Fruit fly (Drosophila melanogaster) whole organism, embryonic: ENCODE data around the gene CG43090.

Experiments
- Adf1 ChIP-seq: fragments of 200-800 bp; sonication (Bioruptor generic); IDR thresholded peaks from 2 replicates; pipeline ENCODE4 v1.3.6; 2022; ENCODE audit warnings: missing biosample characterization, missing genetic modification characterization
- BEAF-32 ChIP-seq: fragments of 200-800 bp; sonication (Bioruptor generic); optimal IDR thresholded peaks from 3 replicates; lab custom pipeline; 2017; ENCODE audit warnings: missing biosample characterization, missing genetic modification characterization, mild to moderate bottlenecking, moderate library complexity, missing genetic modification reagents
- CG10267 ChIP-seq: fragments of 200-800 bp; sonication (Bioruptor generic); optimal IDR thresholded peaks from 2 replicates; lab custom pipeline; 2018; ENCODE audit warnings: missing biosample characterization, mild to moderate bottlenecking, missing genetic modification characterization, moderate library complexity
- CG17568 ChIP-seq: fragments of 200-800 bp; sonication (Bioruptor generic); optimal IDR thresholded peaks from 2 replicates; lab custom pipeline; 2018; ENCODE audit warnings: missing biosample characterization, mild to moderate bottlenecking, missing genetic modification characterization, moderate library complexity
- CG18599 ChIP-seq: fragments of 200-800 bp; sonication (Bioruptor generic); optimal IDR thresholded peaks from 3 replicates; lab custom pipeline; 2017; ENCODE audit warnings: missing biosample characterization, missing genetic modification characterization, mild to moderate bottlenecking, moderate library complexity, missing genetic modification reagents
- CG18764 ChIP-seq: fragments of 200-800 bp; sonication (Bioruptor generic); optimal IDR thresholded peaks from 3 replicates; lab custom pipeline; 2016; ENCODE audit warnings: missing biosample characterization, missing genetic modification characterization
- CG2199 ChIP-seq: fragments of 200-800 bp; sonication (Bioruptor generic); IDR thresholded peaks from 3 replicates; pipeline ENCODE4 v1.3.6; 2022; ENCODE audit warnings: missing biosample characterization, missing genetic modification characterization
- CG34422 ChIP-seq: fragments of 200-800 bp; sonication (Bioruptor generic); IDR thresholded peaks from 3 replicates; pipeline ENCODE4 v1.3.6; 2022; ENCODE audit warnings: missing biosample characterization, missing genetic modification characterization
- CG3838 ChIP-seq: fragments of 200-800 bp; sonication (Bioruptor generic); optimal IDR thresholded peaks from 3 replicates; lab custom pipeline; 2016; ENCODE audit warnings: missing biosample characterization, missing genetic modification characterization
- CG5953 ChIP-seq: fragments of 200-800 bp; sonication (Bioruptor generic); IDR thresholded peaks from 2 replicates; pipeline ENCODE4 v1.3.6; 2022; ENCODE audit warnings: missing biosample characterization, missing genetic modification characterization
- CG6854 ChIP-seq: fragments of 200-800 bp; sonication (Bioruptor generic); optimal IDR thresholded peaks from 3 replicates; lab custom pipeline; 2017; ENCODE audit warnings: missing biosample characterization, mild to moderate bottlenecking, missing genetic modification characterization
- CG7357 ChIP-seq: fragments of 200-800 bp; sonication (Bioruptor generic); IDR thresholded peaks from 3 replicates; pipeline ENCODE4 v1.3.6; 2022; ENCODE audit warnings: missing biosample characterization, missing genetic modification characterization
- CG9437 ChIP-seq: fragments of 200-800 bp; sonication (Bioruptor generic); optimal IDR thresholded peaks from 2 replicates; lab custom pipeline; 2018; ENCODE audit warnings: missing biosample characterization, mild to moderate bottlenecking, missing genetic modification characterization
- Dll ChIP-seq: fragments of 200-800 bp; sonication (Bioruptor generic); IDR thresholded peaks from 4 replicates; pipeline ENCODE4 v1.3.6; 2022; ENCODE audit warnings: missing biosample characterization, missing genetic modification characterization; ENCODE audit not compliant: partially characterized antibody
- Doc2 ChIP-seq: fragments of 200-800 bp; sonication (Bioruptor generic); IDR thresholded peaks from 2 replicates; pipeline ENCODE4 v1.3.6; 2022; ENCODE audit warnings: missing biosample characterization, missing genetic modification characterization
- Eip74EF ChIP-seq, 2 experiments: fragments of 200-800 bp in 1 of 2; fragments of >200 bp in 1 of 2; sonication (Bioruptor generic) in 1 of 2; optimal IDR thresholded peaks; 2 replicates each; lab custom pipeline; 2017 to 2019; ENCODE audit warnings: missing biosample characterization in 2 of 2, missing genetic modification characterization in 2 of 2, mild to moderate bottlenecking in 1 of 2, moderate library complexity in 1 of 2
- HLH54F ChIP-seq: fragments of 200-800 bp; sonication (Bioruptor generic); optimal IDR thresholded peaks from 3 replicates; lab custom pipeline; 2016; ENCODE audit warnings: missing biosample characterization, missing genetic modification characterization
- Hey ChIP-seq: fragments of 200-800 bp; sonication (Bioruptor generic); optimal IDR thresholded peaks from 3 replicates; lab custom pipeline; 2018; ENCODE audit warnings: missing biosample characterization, mild to moderate bottlenecking, missing genetic modification characterization
- Hr78 ChIP-seq, 2 experiments: fragments of 200-800 bp in 1 of 2; fragments of >200 bp in 1 of 2; sonication (Bioruptor generic) in 1 of 2; optimal IDR thresholded peaks; 2 replicates each; lab custom pipeline; 2017 to 2019; ENCODE audit warnings: missing biosample characterization in 2 of 2, missing genetic modification characterization in 2 of 2, mild to moderate bottlenecking in 1 of 2, moderate library complexity in 1 of 2
- MBD-R2 ChIP-seq: fragments of 200-800 bp; sonication (Bioruptor generic); IDR thresholded peaks from 2 replicates; pipeline ENCODE4 v1.3.6; 2022; ENCODE audit warnings: missing biosample characterization, missing genetic modification characterization
- Med ChIP-seq: fragments of 200-800 bp; sonication (Bioruptor generic); peaks from one replicate; lab custom pipeline; 2016; ENCODE audit warnings: missing biosample characterization, missing genetic modification characterization, mild to moderate bottlenecking, inconsistent platforms, moderate library complexity
- NFAT ChIP-seq: fragments of 200-800 bp; sonication (Bioruptor generic); IDR thresholded peaks from 2 replicates; pipeline ENCODE4 v1.3.6; 2022; ENCODE audit warnings: missing biosample characterization, missing genetic modification characterization
- Nf-YC ChIP-seq: fragments of 200-800 bp; optimal IDR thresholded peaks from 3 replicates; lab custom pipeline; 2019; ENCODE audit warnings: missing biosample characterization, mild to moderate bottlenecking, missing genetic modification characterization, moderate library complexity
- Opbp ChIP-seq: fragments of 200-800 bp; sonication (Bioruptor generic); IDR thresholded peaks from 3 replicates; pipeline ENCODE4 v1.3.6; 2022; ENCODE audit warnings: missing biosample characterization, missing genetic modification characterization; ENCODE audit not compliant: partially characterized antibody
- Stat92E ChIP-seq, 3 experiments: fragments of >200 bp in 2 of 3; fragments of 200-800 bp in 1 of 3; sonication (Bioruptor generic) in 1 of 3; optimal IDR thresholded peaks; 2 replicates each; lab custom pipeline; 2017 to 2019; ENCODE audit warnings: missing biosample characterization in 3 of 3, missing genetic modification characterization in 3 of 3, mild to moderate bottlenecking in 1 of 3, moderate library complexity in 1 of 3
- ab ChIP-seq: fragments of 200-800 bp; sonication (Bioruptor generic); optimal IDR thresholded peaks from 2 replicates; lab custom pipeline; 2016; ENCODE audit warnings: missing biosample characterization, missing genetic modification characterization
- abd-A ChIP-seq: fragments of 200-800 bp; sonication (Bioruptor generic); optimal IDR thresholded peaks from 3 replicates; lab custom pipeline; 2019; ENCODE audit warnings: missing biosample characterization, mild to moderate bottlenecking, missing genetic modification characterization, moderate library complexity
- bowl ChIP-seq: fragments of 200-800 bp; sonication (Bioruptor generic); IDR thresholded peaks from 2 replicates; pipeline ENCODE4 v1.3.6; 2022; ENCODE audit warnings: missing biosample characterization, missing genetic modification characterization
- btn ChIP-seq: fragments of 200-800 bp; sonication (Bioruptor generic); optimal IDR thresholded peaks from 2 replicates; lab custom pipeline; 2016; ENCODE audit warnings: missing biosample characterization, missing genetic modification characterization
- chinmo ChIP-seq: fragments of 200-800 bp; sonication (Bioruptor generic); IDR thresholded peaks from 4 replicates; pipeline ENCODE4 v1.3.6; 2022; ENCODE audit warnings: missing biosample characterization, missing genetic modification characterization; ENCODE audit not compliant: partially characterized antibody
- dm ChIP-seq: fragments of 200-800 bp; sonication (Bioruptor generic); optimal IDR thresholded peaks from 3 replicates; lab custom pipeline; 2016; ENCODE audit warnings: missing biosample characterization, missing genetic modification characterization
- en ChIP-seq: fragments of 200-800 bp; sonication (Bioruptor generic); optimal IDR thresholded peaks from 2 replicates; lab custom pipeline; 2016; ENCODE audit warnings: missing biosample characterization, missing genetic modification characterization
- ewg ChIP-seq: fragments of 200-800 bp; sonication (Bioruptor generic); optimal IDR thresholded peaks from 3 replicates; lab custom pipeline; 2017; ENCODE audit warnings: mild to moderate bottlenecking, missing biosample characterization, missing genetic modification reagents, missing genetic modification characterization
- fd64A ChIP-seq: fragments of 200-800 bp; sonication (Bioruptor generic); optimal IDR thresholded peaks from 3 replicates; lab custom pipeline; 2018; ENCODE audit warnings: missing biosample characterization, mild to moderate bottlenecking, missing genetic modification characterization
- hbn ChIP-seq: fragments of 200-800 bp; sonication (Bioruptor generic); IDR thresholded peaks from 2 replicates; pipeline ENCODE4 v1.3.6; 2022; ENCODE audit warnings: missing biosample characterization, missing genetic modification characterization; ENCODE audit not compliant: partially characterized antibody
- nerfin-2 ChIP-seq: fragments of 200-800 bp; sonication (Bioruptor generic); IDR thresholded peaks from 2 replicates; pipeline ENCODE4 v1.3.6; 2022; ENCODE audit warnings: missing biosample characterization, missing genetic modification characterization; ENCODE audit not compliant: partially characterized antibody
- nom ChIP-seq: fragments of 200-800 bp; sonication (Bioruptor generic); optimal IDR thresholded peaks from 2 replicates; lab custom pipeline; 2017; ENCODE audit warnings: missing biosample characterization, missing genetic modification characterization, mild to moderate bottlenecking, moderate library complexity, missing genetic modification reagents
- row ChIP-seq: fragments of 200-800 bp; sonication (Bioruptor generic); IDR thresholded peaks from 3 replicates; pipeline ENCODE4 v1.3.6; 2022; ENCODE audit warnings: missing biosample characterization, missing genetic modification characterization
- salm ChIP-seq: fragments of 200-800 bp; sonication (Bioruptor generic); optimal IDR thresholded peaks from 2 replicates; lab custom pipeline; 2018; ENCODE audit warnings: missing biosample characterization, mild to moderate bottlenecking, missing genetic modification characterization
- sc ChIP-seq, 3 experiments: fragments of >200 bp in 2 of 3; fragments of 200-800 bp in 1 of 3; sonication (Bioruptor generic) in 1 of 3; optimal IDR thresholded peaks; 2 replicates in 2 of 3; 3 replicates in 1 of 3; lab custom pipeline; 2017; ENCODE audit warnings: mild to moderate bottlenecking in 1 of 3, missing biosample characterization in 1 of 3, missing genetic modification characterization in 1 of 3, missing genetic modification reagents in 1 of 3
- schlank ChIP-seq: fragments of 200-800 bp; sonication (Bioruptor generic); optimal IDR thresholded peaks from 2 replicates; lab custom pipeline; 2018; ENCODE audit warnings: missing biosample characterization, mild to moderate bottlenecking, missing genetic modification characterization
- scrt ChIP-seq: fragments of 200-800 bp; sonication (Bioruptor generic); optimal IDR thresholded peaks from 2 replicates; lab custom pipeline; 2018; ENCODE audit warnings: missing biosample characterization, mild to moderate bottlenecking, missing genetic modification characterization, moderate library complexity
- sim ChIP-seq: fragments of 200-800 bp; sonication (Bioruptor generic); IDR thresholded peaks from 2 replicates; pipeline ENCODE4 v1.3.6; 2022; ENCODE audit warnings: missing biosample characterization, missing genetic modification characterization
- tio ChIP-seq: fragments of 200-800 bp; sonication (Bioruptor generic); optimal IDR thresholded peaks from 2 replicates; lab custom pipeline; 2017; ENCODE audit warnings: missing biosample characterization, missing genetic modification characterization, inconsistent platforms
- vvl ChIP-seq: fragments of 200-800 bp; sonication (Bioruptor generic); IDR thresholded peaks from 2 replicates; pipeline ENCODE4 v1.3.6; 2022; ENCODE audit warnings: missing biosample characterization, missing genetic modification characterization

Gene CG43090

DNA sequence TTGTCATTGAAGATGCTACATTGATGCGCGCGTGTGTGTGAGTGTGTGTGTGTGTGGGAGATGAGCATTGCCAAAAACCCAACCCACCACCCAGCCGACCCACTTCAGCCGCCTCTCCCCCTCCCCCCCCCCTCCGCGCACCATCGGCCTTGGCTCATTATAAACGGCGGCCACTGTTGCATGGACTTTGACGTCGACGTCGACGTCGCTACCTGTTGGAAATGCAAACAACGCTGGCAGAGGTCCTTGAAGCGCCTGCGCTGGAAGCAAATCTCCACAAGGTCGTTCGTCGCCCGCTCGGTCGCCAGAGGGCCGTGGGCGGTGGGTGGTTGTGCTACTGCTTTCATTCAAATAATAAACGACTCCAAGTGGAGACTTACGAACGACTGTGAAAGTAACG lies 17.0 kb upstream of the CG43090 start (continued):
- no peak for TF ChIP-seq CG3838
- TF ChIP-seq nerfin-2 (GFP tag; lab: Robert Waterston, UW): no peak
- no peak for TF ChIP-seq sc (optimal IDR thresholded peaks at IDR 0.05; lab: Kevin White, UChicago)
- TF ChIP-seq sc (GFP tag; optimal IDR thresholded peaks at IDR 0.05; lab: Kevin White, UChicago): no peak
- TF ChIP-seq Opbp (GFP tag; lab: Robert Waterston, UW): no peak
- TF ChIP-seq Hr78 (GFP tag; optimal IDR thresholded peaks at IDR 0.05; lab: Kevin White, UChicago): no peak
- no peak for TF ChIP-seq CG18764 (GFP tag; lab: Kevin White, UChicago)
- TF ChIP-seq salm (tag; lab: Kevin White, UChicago): no peak
- peak; percentile 61 for TF ChIP-seq ewg (GFP tag; lab: Kevin White, UChicago)
- TF ChIP-seq Med (GFP tag; lab: Kevin White, UChicago): no peak
- no peak for TF ChIP-seq NFAT
- no peak for TF ChIP-seq bowl (GFP tag; lab: Robert Waterston, UW)
- TF ChIP-seq CG18599: peak; percentile 31
- no peak for TF ChIP-seq btn (GFP tag; lab: Kevin White, UChicago)
- TF ChIP-seq CG5953 (GFP tag; lab: Robert Waterston, UW): no peak
- TF ChIP-seq MBD-R2: no peak
- no peak for TF ChIP-seq vvl
- TF ChIP-seq CG2199 (GFP tag; lab: Robert Waterston, UW): no peak
- no peak for TF ChIP-seq fd64A
- no peak for TF ChIP-seq tio (GFP tag; lab: Kevin White, UChicago)
- TF ChIP-seq abd-A (tag; lab: Kevin White, UChicago): peak; percentile 35
- no peak for TF ChIP-seq HLH54F
- peak; percentile 96 for TF ChIP-seq scrt (GFP tag; lab: Kevin White, UChicago)
- TF ChIP-seq Hey (tag; lab: Kevin White, UChicago): no peak
- no peak for TF ChIP-seq CG7357 (GFP tag; lab: Robert Waterston, UW)
- no peak for TF ChIP-seq nom (GFP tag; lab: Kevin White, UChicago)
- no peak for TF ChIP-seq BEAF-32 (GFP tag; lab: Kevin White, UChicago)
- TF ChIP-seq Dll (GFP tag; lab: Robert Waterston, UW): no peak
- no peak for TF ChIP-seq row (GFP tag; lab: Robert Waterston, UW)
- no peak for TF ChIP-seq Stat92E (GFP tag; optimal IDR thresholded peaks at IDR 0.05; lab: Kevin White, UChicago)
- no peak for TF ChIP-seq Doc2
- TF ChIP-seq Adf1 (GFP tag; lab: Robert Waterston, UW): peak; percentile 87
- TF ChIP-seq CG34422 (GFP tag; lab: Robert Waterston, UW): no peak
- no peak for TF ChIP-seq dm (GFP tag; lab: Kevin White, UChicago)
- no peak for TF ChIP-seq en (GFP tag; lab: Kevin White, UChicago)
- TF ChIP-seq sim (GFP tag; lab: Robert Waterston, UW): no peak
- no peak for TF ChIP-seq CG17568
- TF ChIP-seq Eip74EF (GFP tag; optimal IDR thresholded peaks at IDR 0.05; lab: Kevin White, UChicago): no peak
- TF ChIP-seq ab (GFP tag; lab: Kevin White, UChicago): no peak
- no peak for TF ChIP-seq CG9437 (GFP tag; lab: Kevin White, UChicago)
- TF ChIP-seq CG6854 (GFP tag; lab: Kevin White, UChicago): no peak
- no peak for TF ChIP-seq Nf-YC
- 0 out of 4 replicates have a peak, but pooled peaks have one; percentile 14 for TF ChIP-seq chinmo (GFP tag; lab: Robert Waterston, UW)
- no peak for TF ChIP-seq schlank
- TF ChIP-seq hbn (GFP tag; lab: Robert Waterston, UW): no peak
- TF ChIP-seq CG10267 (tag; lab: Kevin White, UChicago): no peak
- TF ChIP-seq, all 482 proteins: peak for 9
